Worm (Caenorhabditis elegans) whole organism, midembryonic: ENCODE measurements around the gene nas-12.

Experiments used
- T22C8.4 ChIP-seq: fragments of 200-800 bp; sonication (Bioruptor generic); IDR thresholded peaks from 2 replicates; pipeline ENCODE4 v1.3.6; 2022; ENCODE audit warnings: missing genetic modification characterization, missing compliant biosample characterization
- cog-1 ChIP-seq: sonication (generic microtip); optimal IDR thresholded peaks from 2 replicates; lab custom pipeline; 2016; ENCODE audit warnings: missing genetic modification characterization, missing compliant biosample characterization
- flt-1 ChIP-seq: fragments of 200-800 bp; sonication (Bioruptor generic); IDR thresholded peaks from 2 replicates; pipeline ENCODE4 v1.3.6; 2022; ENCODE audit warnings: missing genetic modification characterization, missing compliant biosample characterization
- klf-2 ChIP-seq: fragments of 200-800 bp; sonication (Bioruptor generic); conservative IDR thresholded peaks from 2 replicates; pipeline ENCODE4 v1.3.6; 2022; ENCODE audit warnings: missing genetic modification reagents, missing genetic modification characterization, missing compliant biosample characterization
- med-1 ChIP-seq: sonication (generic microtip); optimal IDR thresholded peaks from 2 replicates; lab custom pipeline; 2017; ENCODE audit warnings: missing genetic modification characterization, mild to moderate bottlenecking, missing compliant biosample characterization, antibody characterized with exemption, missing genetic modification reagents; ENCODE audit not compliant: insufficient read depth
- ref-1 ChIP-seq: fragments of 200-800 bp; sonication (Bioruptor generic); conservative IDR thresholded peaks from 2 replicates; pipeline ENCODE4 v1.3.6; 2022; ENCODE audit warnings: missing genetic modification reagents, missing genetic modification characterization, missing compliant biosample characterization
- tab-1 ChIP-seq: fragments of 200-800 bp; sonication (Bioruptor generic); IDR thresholded peaks from 2 replicates; pipeline ENCODE4 v1.3.6; 2022; ENCODE audit warnings: missing genetic modification characterization, missing compliant biosample characterization
- ztf-23 ChIP-seq: fragments of 200-800 bp; sonication (Bioruptor generic); IDR thresholded peaks from 2 replicates; pipeline ENCODE4 v1.3.6; 2022; ENCODE audit warnings: missing genetic modification reagents, missing genetic modification characterization, missing compliant biosample characterization
- ztf-29 ChIP-seq: fragments of 200-800 bp; sonication (Bioruptor generic); IDR thresholded peaks from 2 replicates; pipeline ENCODE4 v1.3.6; 2022; ENCODE audit warnings: missing genetic modification reagents, missing genetic modification characterization, missing compliant biosample characterization

Gene nas-12

DNA sequence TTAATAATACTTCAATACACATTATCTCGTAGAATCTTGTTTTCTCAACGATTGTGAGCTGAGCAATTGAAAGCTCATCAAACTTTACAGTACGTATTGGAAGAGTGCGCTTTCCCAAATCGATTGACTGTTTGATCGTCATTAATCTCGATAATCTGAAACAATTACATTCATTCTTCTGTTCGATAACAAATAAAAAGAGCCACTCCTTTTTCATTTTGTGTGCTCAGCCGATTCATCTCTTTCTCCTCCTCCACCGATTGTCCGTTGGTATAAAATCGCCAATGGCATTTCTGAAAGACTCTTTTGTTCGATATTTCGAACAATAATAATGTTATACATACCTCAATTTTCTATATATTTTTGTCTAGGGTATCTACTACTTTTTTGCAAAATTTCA lies at the start of gene nas-12:
Gene nas-12, plus strand, starts transcription at position 301 of the 400 bp plus-strand sequence.
- TF ChIP-seq T22C8.4 (GFP tag; lab: Robert Waterston, UW): no peak
- no peak for TF ChIP-seq ref-1 (GFP tag; lab: Robert Waterston, UW)
- no peak for TF ChIP-seq tab-1 (GFP tag; lab: Robert Waterston, UW)
- no peak for TF ChIP-seq klf-2 (GFP tag; lab: Robert Waterston, UW)
- no peak for TF ChIP-seq ztf-23 (GFP tag; lab: Robert Waterston, UW)
- TF ChIP-seq med-1 (GFP tag; lab: Kevin White, UChicago): no peak
- no peak for TF ChIP-seq ztf-29 (GFP tag; lab: Robert Waterston, UW)
- no peak for TF ChIP-seq cog-1 (tag; lab: Kevin White, UChicago)
- no peak for TF ChIP-seq flt-1

DNA sequence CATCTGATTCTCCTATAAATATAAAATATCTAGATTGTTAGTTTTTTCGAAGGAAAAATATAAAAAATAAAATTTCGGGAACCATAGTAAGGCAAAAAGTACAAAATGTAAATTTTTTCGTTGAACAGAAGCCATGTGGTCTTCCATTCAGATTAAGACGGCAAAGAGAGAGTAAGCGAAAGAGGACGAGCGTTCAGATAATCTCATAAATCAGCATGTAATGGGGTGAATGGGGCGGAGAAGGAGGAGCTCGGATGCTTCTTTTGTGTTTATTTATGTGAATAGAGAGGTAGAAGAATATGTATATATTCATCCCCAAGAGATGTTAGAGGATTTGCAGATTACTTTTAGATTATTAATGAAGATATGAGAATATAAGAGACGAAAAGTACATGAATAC lies 49.5 kb upstream of the nas-12 start, which contains the start of gene pxf-1:
Gene pxf-1, minus strand, starts transcription at position 14 of the 400 bp plus-strand sequence.
- no peak for TF ChIP-seq flt-1
- TF ChIP-seq med-1 (GFP tag; lab: Kevin White, UChicago): no peak
- TF ChIP-seq cog-1 (tag; lab: Kevin White, UChicago): no peak

DNA sequence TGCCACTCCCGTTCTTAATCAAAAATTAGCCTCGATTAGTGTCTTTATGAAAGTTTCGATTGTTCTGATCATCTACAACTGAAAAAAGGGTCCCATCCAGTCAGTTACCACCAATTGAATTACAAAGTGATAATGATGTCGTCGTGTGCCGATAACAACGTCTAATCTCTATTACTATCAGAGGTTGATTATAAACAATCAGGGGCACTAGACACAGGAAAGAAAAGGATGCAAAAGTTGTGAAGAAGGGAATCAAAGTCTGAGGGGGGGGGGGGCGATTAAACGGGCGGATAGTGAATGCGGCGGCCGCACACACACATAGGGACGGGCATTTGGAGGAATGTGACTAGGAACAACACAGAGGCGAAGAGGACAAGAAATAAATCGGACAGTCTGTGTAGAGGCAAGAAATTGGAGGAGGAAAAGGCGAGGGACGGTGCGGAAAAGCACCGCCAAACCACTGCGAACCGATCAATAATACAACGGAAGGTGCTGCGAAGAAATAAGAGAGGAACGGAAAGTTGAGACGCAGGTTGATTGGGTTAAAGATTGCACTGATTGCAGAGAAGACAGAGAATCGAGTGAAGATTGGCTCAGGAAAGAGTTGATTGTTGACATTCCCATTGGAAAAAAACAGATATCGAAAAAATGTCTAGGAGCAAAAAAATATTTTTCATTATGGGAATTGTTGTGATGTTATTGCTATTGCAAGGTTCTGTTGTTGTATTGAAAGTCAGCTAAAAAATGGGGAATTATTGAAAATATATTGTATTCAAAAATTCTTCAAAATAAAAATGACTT lies 48.7 kb upstream of the nas-12 start:
- TF ChIP-seq cog-1 (tag; lab: Kevin White, UChicago) (peak; percentile 2), flt-1 (no peak), ztf-23 (GFP tag; lab: Robert Waterston, UW) (peak; percentile 55; the same call in 1 of the 2 replicates), tab-1 (GFP tag; lab: Robert Waterston, UW) (0 out of 2 replicates have a peak, but pooled peaks have one; percentile 45), T22C8.4 (GFP tag; lab: Robert Waterston, UW) (peak; percentile 73)

DNA sequence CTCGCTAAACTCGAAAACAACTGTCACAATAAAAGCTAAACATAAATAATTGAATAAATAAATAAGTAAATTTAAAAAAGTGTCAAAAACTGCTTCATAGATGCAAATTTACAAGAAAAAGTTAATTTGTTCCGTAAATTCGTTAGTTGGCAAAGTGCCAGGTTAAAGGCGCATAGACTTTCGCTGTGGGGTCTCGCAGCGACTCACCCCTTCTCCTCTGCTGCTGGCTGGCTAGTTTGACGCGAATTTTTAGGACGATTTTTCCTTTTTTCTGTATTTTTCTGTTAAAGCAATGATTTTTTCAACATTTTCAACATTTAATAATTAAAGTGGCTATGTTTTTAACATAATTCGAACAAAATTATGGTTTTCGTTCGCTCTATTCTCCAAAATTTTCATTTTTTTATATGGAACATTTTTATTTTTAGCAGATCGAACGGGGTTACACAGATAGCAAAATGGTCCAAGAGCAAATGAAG lies 47.5 kb upstream of the nas-12 start, which contains the start of gene rack-1:
Gene rack-1, plus strand, starts transcription at position 429 of the 479 bp plus-strand sequence.
- TF ChIP-seq flt-1 (no peak), med-1 (GFP tag; lab: Kevin White, UChicago) (no peak), klf-2 (GFP tag; lab: Robert Waterston, UW) (no peak), T22C8.4 (GFP tag; lab: Robert Waterston, UW) (no peak), cog-1 (tag; lab: Kevin White, UChicago) (no peak), ztf-23 (GFP tag; lab: Robert Waterston, UW) (no peak), ztf-29 (GFP tag; lab: Robert Waterston, UW) (no peak), ref-1 (GFP tag; lab: Robert Waterston, UW) (no peak), tab-1 (GFP tag; lab: Robert Waterston, UW) (no peak)

DNA sequence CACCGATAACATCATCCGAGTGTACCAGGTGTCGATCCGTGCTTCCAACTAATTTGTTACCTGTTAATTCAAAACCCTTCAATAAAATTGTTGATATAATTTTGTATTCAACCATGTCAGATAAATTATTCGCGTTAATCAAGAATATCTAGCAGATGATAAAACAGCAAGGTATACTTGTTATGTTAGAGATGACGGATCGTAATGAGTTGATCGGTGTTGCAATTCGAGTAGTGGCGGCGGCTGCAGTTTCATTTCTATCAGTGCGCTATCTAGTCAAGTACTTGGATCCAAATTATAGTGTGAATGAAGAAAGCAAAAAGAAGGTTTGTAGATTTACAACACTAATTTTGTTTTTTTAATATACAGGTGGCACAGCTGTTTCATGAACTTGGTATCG lies 46.0 kb upstream of the nas-12 start, which contains the start of gene mspn-1:
Gene mspn-1, plus strand, starts transcription at position 190 of the 400 bp plus-strand sequence.
- TF ChIP-seq klf-2 (GFP tag; lab: Robert Waterston, UW): no peak
- TF ChIP-seq tab-1 (GFP tag; lab: Robert Waterston, UW): no peak
- no peak for TF ChIP-seq med-1 (GFP tag; lab: Kevin White, UChicago)
- TF ChIP-seq T22C8.4 (GFP tag; lab: Robert Waterston, UW): no peak
- no peak for TF ChIP-seq ztf-23 (GFP tag; lab: Robert Waterston, UW)
- no peak for TF ChIP-seq ref-1 (GFP tag; lab: Robert Waterston, UW)
- no peak for TF ChIP-seq flt-1
- TF ChIP-seq cog-1 (tag; lab: Kevin White, UChicago): no peak
- TF ChIP-seq ztf-29 (GFP tag; lab: Robert Waterston, UW): no peak

DNA sequence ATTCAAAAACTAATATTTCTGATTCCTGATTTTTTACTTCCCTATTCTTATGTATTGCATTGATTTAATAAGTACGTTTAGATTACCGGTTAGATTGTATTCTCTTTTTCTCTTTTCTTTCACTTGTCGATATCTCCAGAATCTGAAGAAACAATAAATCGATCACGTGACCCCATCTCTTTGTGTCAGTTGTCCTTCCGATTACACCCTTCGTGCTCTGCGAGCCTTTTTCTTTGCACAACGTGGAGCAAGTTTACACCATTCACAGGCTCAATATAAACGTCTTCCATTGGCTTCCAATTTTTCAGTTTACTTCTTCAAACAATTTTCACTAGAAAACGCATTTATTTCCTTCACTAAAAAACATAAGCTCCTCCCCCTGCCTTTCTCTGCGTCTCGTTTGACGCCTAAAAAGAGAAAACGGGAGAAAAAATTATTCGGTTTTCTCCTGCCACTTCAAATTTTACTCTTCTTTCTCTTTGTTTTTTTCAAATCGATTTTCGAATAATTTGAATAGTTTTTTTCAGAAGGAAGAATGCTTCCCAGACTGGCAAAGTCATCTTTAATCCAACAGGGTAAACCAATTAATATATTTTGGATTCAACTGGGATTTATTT lies 43.6 kb upstream of the nas-12 start, which contains the start of gene gta-1:
Gene gta-1, plus strand, starts transcription at position 528 of the 617 bp plus-strand sequence.
- no peak for TF ChIP-seq med-1 (GFP tag; lab: Kevin White, UChicago)

DNA sequence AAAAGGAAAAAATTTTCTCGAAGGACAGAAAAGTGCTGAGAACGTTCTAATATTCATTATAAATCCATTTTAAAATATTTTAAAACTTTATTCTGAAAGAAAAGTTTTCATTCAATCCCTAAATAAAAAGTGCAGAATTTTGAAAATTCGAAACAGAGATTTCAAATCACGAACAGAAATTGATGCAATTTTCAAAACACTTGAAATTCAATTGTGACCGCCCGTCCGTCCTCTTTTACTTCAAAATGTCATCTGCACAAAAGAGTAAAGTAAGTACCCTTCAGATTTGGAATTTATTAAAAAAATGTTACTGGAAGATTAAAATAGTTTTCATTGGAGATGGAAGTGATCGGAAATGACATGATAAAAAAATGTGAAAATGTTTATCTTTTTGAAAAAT lies 35.3 kb upstream of the nas-12 start:
- TF ChIP-seq T22C8.4 (GFP tag; lab: Robert Waterston, UW) (no peak), flt-1 (no peak), med-1 (GFP tag; lab: Kevin White, UChicago) (no peak), cog-1 (tag; lab: Kevin White, UChicago) (no peak), ref-1 (GFP tag; lab: Robert Waterston, UW) (no peak), ztf-23 (GFP tag; lab: Robert Waterston, UW) (no peak), tab-1 (GFP tag; lab: Robert Waterston, UW) (no peak), klf-2 (GFP tag; lab: Robert Waterston, UW) (no peak), ztf-29 (GFP tag; lab: Robert Waterston, UW) (no peak)

DNA sequence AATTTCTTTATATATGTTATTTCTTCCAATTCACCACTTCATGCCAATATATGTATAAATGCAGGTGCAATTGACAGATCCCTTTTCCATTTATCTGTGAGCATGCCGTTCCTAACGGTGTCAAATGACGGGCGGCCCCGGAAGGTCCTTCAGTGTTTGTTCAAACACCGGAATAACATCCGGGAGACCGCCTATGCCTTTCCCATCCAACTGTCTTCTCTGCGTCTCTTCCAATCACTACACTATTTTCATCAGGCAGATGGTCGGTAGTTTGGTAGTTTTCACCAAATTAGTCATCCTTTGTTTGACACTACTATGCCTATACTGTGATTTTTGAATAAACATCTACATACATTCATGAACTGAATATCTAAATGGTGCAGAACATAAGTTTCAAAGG lies 33.2 kb upstream of the nas-12 start:
- TF ChIP-seq ref-1 (GFP tag; lab: Robert Waterston, UW) (no peak), T22C8.4 (GFP tag; lab: Robert Waterston, UW) (no peak), ztf-29 (GFP tag; lab: Robert Waterston, UW) (no peak), flt-1 (0 out of 2 replicates have a peak, but pooled peaks have one; percentile 22), ztf-23 (GFP tag; lab: Robert Waterston, UW) (no peak)

DNA sequence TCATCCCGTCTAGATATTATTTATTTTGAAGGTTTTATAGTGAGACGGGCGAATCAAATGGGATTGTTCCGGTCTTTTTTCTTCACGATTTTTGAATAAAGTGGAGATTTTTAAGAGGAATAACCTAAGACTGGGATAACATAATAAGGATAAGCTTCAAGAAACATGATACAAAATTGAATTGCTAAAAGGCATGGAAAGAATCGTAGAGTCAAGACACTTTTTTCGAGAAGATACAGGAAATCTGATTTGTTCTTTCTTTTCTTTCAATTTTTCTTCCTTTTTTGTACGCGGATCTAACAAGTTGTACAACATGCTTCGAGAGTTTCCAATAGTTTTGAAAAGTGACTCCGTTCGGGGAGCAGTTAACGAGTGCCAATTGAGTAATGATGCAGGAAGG lies 32.3 kb upstream of the nas-12 start:
- TF ChIP-seq med-1 (GFP tag; lab: Kevin White, UChicago) (no peak), tab-1 (GFP tag; lab: Robert Waterston, UW) (no peak), flt-1 (no peak), ztf-23 (GFP tag; lab: Robert Waterston, UW) (no peak), cog-1 (tag; lab: Kevin White, UChicago) (no peak), ztf-29 (GFP tag; lab: Robert Waterston, UW) (no peak)
